Fruit fly (Drosophila melanogaster) whole organism, prepupa: ENCODE results near the gene CG15480.

ENCODE experiments used
- Blimp-1 ChIP-seq: fragments of 200-800 bp; sonication (Bioruptor generic); optimal IDR thresholded peaks from 3 replicates; lab custom pipeline; 2017; ENCODE audit warnings: missing biosample characterization, missing genetic modification characterization, mild to moderate bottlenecking, moderate library complexity, missing genetic modification reagents
- CG10669 ChIP-seq: fragments of 200-800 bp; sonication (Bioruptor generic); optimal IDR thresholded peaks from 3 replicates; lab custom pipeline; 2018; ENCODE audit warnings: missing biosample characterization, mild to moderate bottlenecking, missing genetic modification characterization, moderate library complexity
- CG11294 ChIP-seq: fragments of 200-800 bp; sonication (Bioruptor generic); IDR thresholded peaks from 2 replicates; pipeline ENCODE4 v1.3.6; 2022; ENCODE audit warnings: missing biosample characterization, missing genetic modification characterization
- CG15336 ChIP-seq: fragments of 200-800 bp; sonication (Bioruptor generic); IDR thresholded peaks from 2 replicates; pipeline ENCODE4 v1.3.6; 2022; ENCODE audit warnings: missing biosample characterization, missing genetic modification characterization
- CG1621 ChIP-seq: fragments of 200-800 bp; sonication (Bioruptor generic); optimal IDR thresholded peaks from 3 replicates; lab custom pipeline; 2018; ENCODE audit warnings: missing biosample characterization, mild to moderate bottlenecking, missing genetic modification characterization
- CG3032 ChIP-seq: fragments of 200-800 bp; optimal IDR thresholded peaks from 2 replicates; lab custom pipeline; 2019; ENCODE audit warnings: missing biosample characterization, mild to moderate bottlenecking, missing genetic modification characterization, moderate library complexity
- CG34406 ChIP-seq: fragments of 200-800 bp; sonication (Bioruptor generic); optimal IDR thresholded peaks from 3 replicates; lab custom pipeline; 2016; ENCODE audit warnings: missing biosample characterization, missing genetic modification characterization
- CG3919 ChIP-seq: fragments of 200-800 bp; sonication (Bioruptor generic); optimal IDR thresholded peaks from 3 replicates; lab custom pipeline; 2016; ENCODE audit warnings: missing biosample characterization, missing genetic modification characterization
- CG4318 ChIP-seq: fragments of 200-800 bp; sonication (Bioruptor generic); optimal IDR thresholded peaks from 3 replicates; lab custom pipeline; 2017; ENCODE audit warnings: missing biosample characterization, mild to moderate bottlenecking, missing genetic modification characterization
- CG6792 ChIP-seq: fragments of 200-800 bp; sonication (Bioruptor generic); optimal IDR thresholded peaks from 3 replicates; lab custom pipeline; 2016; ENCODE audit warnings: missing biosample characterization, missing genetic modification characterization
- CG6854 ChIP-seq: fragments of 200-800 bp; sonication (Bioruptor generic); optimal IDR thresholded peaks from 2 replicates; lab custom pipeline; 2017; ENCODE audit warnings: missing biosample characterization, mild to moderate bottlenecking, missing genetic modification characterization
- CG8119 ChIP-seq: fragments of 200-800 bp; sonication (Bioruptor generic); IDR thresholded peaks from 3 replicates; pipeline ENCODE4 v1.3.6; 2022; ENCODE audit warnings: missing biosample characterization, missing genetic modification characterization
- CG8632 ChIP-seq: fragments of 200-800 bp; sonication (Bioruptor generic); optimal IDR thresholded peaks from 3 replicates; lab custom pipeline; 2016; ENCODE audit warnings: missing biosample characterization, missing genetic modification characterization
- CG9139 ChIP-seq: fragments of 200-800 bp; sonication (Bioruptor generic); optimal IDR thresholded peaks from 3 replicates; lab custom pipeline; 2017; ENCODE audit warnings: missing biosample characterization, mild to moderate bottlenecking, missing genetic modification characterization
- Eip75B ChIP-seq: fragments of 200-800 bp; sonication (Bioruptor generic); optimal IDR thresholded peaks from 3 replicates; lab custom pipeline; 2016; ENCODE audit warnings: missing biosample characterization, missing genetic modification characterization
- Eip78C ChIP-seq: fragments of 200-800 bp; sonication (Bioruptor generic); peaks from one replicate; lab custom pipeline; 2016; ENCODE audit warnings: missing biosample characterization, missing genetic modification characterization
- Eip93F ChIP-seq: fragments of 200-800 bp; sonication (Bioruptor generic); optimal IDR thresholded peaks from 2 replicates; lab custom pipeline; 2016; ENCODE audit warnings: missing biosample characterization, mild to moderate bottlenecking, missing genetic modification characterization
- Gug ChIP-seq: fragments of 200-800 bp; sonication (Bioruptor generic); IDR thresholded peaks from 2 replicates; pipeline ENCODE4 v1.3.6; 2022; ENCODE audit warnings: missing biosample characterization, missing genetic modification characterization
- Hr39 ChIP-seq: fragments of 200-800 bp; sonication (Bioruptor generic); optimal IDR thresholded peaks from 2 replicates; lab custom pipeline; 2016; ENCODE audit warnings: missing biosample characterization, missing genetic modification characterization
- Sox14 ChIP-seq: fragments of 200-800 bp; sonication (Bioruptor generic); optimal IDR thresholded peaks from 3 replicates; lab custom pipeline; 2016; ENCODE audit warnings: missing biosample characterization, missing genetic modification characterization
- Sox15 ChIP-seq: fragments of 200-800 bp; sonication (Bioruptor generic); optimal IDR thresholded peaks from 3 replicates; lab custom pipeline; 2016; ENCODE audit warnings: missing biosample characterization, missing genetic modification characterization
- achi ChIP-seq: fragments of 200-800 bp; sonication (Bioruptor generic); optimal IDR thresholded peaks from 3 replicates; lab custom pipeline; 2016; ENCODE audit warnings: missing biosample characterization, missing genetic modification characterization
- acj6 ChIP-seq: fragments of 200-800 bp; sonication (Bioruptor generic); optimal IDR thresholded peaks from 3 replicates; lab custom pipeline; 2016; ENCODE audit warnings: missing biosample characterization, missing genetic modification characterization
- cyc ChIP-seq: fragments of 200-800 bp; sonication (Bioruptor generic); optimal IDR thresholded peaks from 3 replicates; lab custom pipeline; 2016; ENCODE audit warnings: missing biosample characterization, missing genetic modification characterization
- dac ChIP-seq: fragments of 200-800 bp; sonication (Bioruptor generic); optimal IDR thresholded peaks from 2 replicates; lab custom pipeline; 2017; ENCODE audit warnings: missing biosample characterization, mild to moderate bottlenecking, missing genetic modification characterization
- dsx ChIP-seq: fragments of 200-800 bp; optimal IDR thresholded peaks from 3 replicates; lab custom pipeline; 2019; ENCODE audit warnings: missing biosample characterization, mild to moderate bottlenecking, missing genetic modification characterization, moderate library complexity; ENCODE audit not compliant: poor library complexity, severe bottlenecking
- eg ChIP-seq: fragments of 200-800 bp; sonication (Bioruptor generic); IDR thresholded peaks from 3 replicates; pipeline ENCODE4 v1.3.6; 2022; ENCODE audit warnings: missing biosample characterization, missing genetic modification characterization
- esn ChIP-seq: fragments of 200-800 bp; sonication (Bioruptor generic); optimal IDR thresholded peaks from 2 replicates; lab custom pipeline; 2016; ENCODE audit warnings: missing biosample characterization, mild to moderate bottlenecking, missing genetic modification characterization, moderate library complexity
- fkh ChIP-seq: fragments of 200-800 bp; sonication (Bioruptor generic); optimal IDR thresholded peaks from 3 replicates; lab custom pipeline; 2017; ENCODE audit warnings: missing biosample characterization, mild to moderate bottlenecking, missing genetic modification characterization, moderate library complexity
- lz ChIP-seq: fragments of 200-800 bp; sonication (Bioruptor generic); optimal IDR thresholded peaks from 3 replicates; lab custom pipeline; 2016; ENCODE audit warnings: missing biosample characterization, missing genetic modification characterization
- net ChIP-seq: fragments of 200-800 bp; sonication (Bioruptor generic); optimal IDR thresholded peaks from 3 replicates; lab custom pipeline; 2016; ENCODE audit warnings: missing biosample characterization, missing genetic modification characterization
- pdm3 ChIP-seq: fragments of 200-800 bp; sonication (Bioruptor generic); optimal IDR thresholded peaks from 3 replicates; lab custom pipeline; 2016; ENCODE audit warnings: missing biosample characterization, missing genetic modification characterization
- salr ChIP-seq, 2 experiments: fragments of 200-800 bp; sonication (Bioruptor generic); optimal IDR thresholded peaks; 3 replicates each; lab custom pipeline; 2016 to 2018; ENCODE audit warnings: missing biosample characterization in 2 of 2, missing genetic modification characterization in 2 of 2, mild to moderate bottlenecking in 1 of 2
- ss ChIP-seq, 2 experiments: fragments of 200-800 bp; sonication (Bioruptor generic); optimal IDR thresholded peaks; 2 replicates in 1 of 2; 3 replicates in 1 of 2; lab custom pipeline; 2017 to 2018; ENCODE audit warnings: mild to moderate bottlenecking in 2 of 2, missing biosample characterization in 2 of 2, missing genetic modification characterization in 2 of 2, moderate library complexity in 1 of 2
- topi ChIP-seq: fragments of 200-800 bp; sonication (Bioruptor generic); optimal IDR thresholded peaks from 3 replicates; lab custom pipeline; 2016; ENCODE audit warnings: missing biosample characterization, missing genetic modification characterization
- vri ChIP-seq: fragments of 200-800 bp; sonication (Bioruptor generic); optimal IDR thresholded peaks from 3 replicates; lab custom pipeline; 2016; ENCODE audit warnings: missing biosample characterization, mild to moderate bottlenecking, missing genetic modification characterization

The CG15480 gene

dm6 chr2L:13176701-13177249 is 48.3 kb downstream of the CG15480 start, which contains the start of the genes Sfmbt and CG5439 (continued):
- TF ChIP-seq CG11294 (GFP tag; lab: Robert Waterston, UW) = no peak; the same call in 1 of the 2 replicates
- TF ChIP-seq eg = no peak; the same call in 2 of the 3 replicates
- TF ChIP-seq CG3032 (tag; lab: Kevin White, UChicago) = peak; percentile 79
- TF ChIP-seq achi = no peak
- no peak for TF ChIP-seq CG8119 (GFP tag; lab: Robert Waterston, UW)
- TF ChIP-seq CG6792 (GFP tag; lab: Kevin White, UChicago) = peak; percentile 71
- no peak for TF ChIP-seq CG6854 (GFP tag; lab: Kevin White, UChicago)
- TF ChIP-seq Eip78C (GFP tag; lab: Kevin White, UChicago) = peak; percentile 88
- no peak for TF ChIP-seq Blimp-1 (GFP tag; lab: Kevin White, UChicago)
- peak; percentile 69 for TF ChIP-seq CG34406 (GFP tag; lab: Kevin White, UChicago)
- TF ChIP-seq CG15336 (GFP tag; lab: Robert Waterston, UW) = no peak; the same call in 1 of the 2 replicates
- peak; percentile 81 for TF ChIP-seq topi (GFP tag; lab: Kevin White, UChicago)
- TF ChIP-seq pdm3 (GFP tag; lab: Kevin White, UChicago) = no peak
- peak; percentile 81 for TF ChIP-seq Hr39 (GFP tag; lab: Kevin White, UChicago)
- peak; percentile 75 for TF ChIP-seq Sox15 (GFP tag; lab: Kevin White, UChicago)
- no peak for TF ChIP-seq fkh (GFP tag; lab: Kevin White, UChicago)
- no peak for TF ChIP-seq Eip75B
- no peak for TF ChIP-seq CG10669
- TF ChIP-seq dac (GFP tag; lab: Kevin White, UChicago) = peak; percentile 1
- peak; percentile 85 for TF ChIP-seq cyc (GFP tag; lab: Kevin White, UChicago)
- TF ChIP-seq CG9139 (GFP tag; lab: Kevin White, UChicago) = no peak
- TF ChIP-seq acj6 (GFP tag; lab: Kevin White, UChicago) = peak; percentile 78
- TF ChIP-seq CG1621 (tag; lab: Kevin White, UChicago) = no peak
- peak; percentile 70; the same call in 1 of the 2 replicates for TF ChIP-seq Gug
- no peak for TF ChIP-seq CG3919
- TF ChIP-seq esn (GFP tag; lab: Kevin White, UChicago) = peak; percentile 85

dm6 chr2L:13176123-13176522 is 49.0 kb downstream of the CG15480 start, which contains the start of gene CG43925:
CG43925 (plus strand) TSS chr2L:13176423.
- TF ChIP-seq Eip78C (GFP tag; lab: Kevin White, UChicago) (no peak), Blimp-1 (GFP tag; lab: Kevin White, UChicago) (no peak), fkh (GFP tag; lab: Kevin White, UChicago) (no peak), salr (GFP tag; optimal IDR thresholded peaks at IDR 0.05; lab: Kevin White, UChicago) (no peak), CG8119 (GFP tag; lab: Robert Waterston, UW) (no peak), lz (GFP tag; lab: Kevin White, UChicago) (no peak), net (no peak), Eip93F (GFP tag; lab: Kevin White, UChicago) (no peak), CG8632 (GFP tag; lab: Kevin White, UChicago) (no peak), CG15336 (GFP tag; lab: Robert Waterston, UW) (no peak), dsx (GFP tag; lab: Kevin White, UChicago) (no peak), CG11294 (GFP tag; lab: Robert Waterston, UW) (no peak), Eip75B (no peak), vri (GFP tag; lab: Kevin White, UChicago) (no peak), ss (GFP tag; optimal IDR thresholded peaks at IDR 0.05; lab: Kevin White, UChicago) (no peak), CG34406 (GFP tag; lab: Kevin White, UChicago) (no peak), CG4318 (GFP tag; lab: Kevin White, UChicago) (no peak), Sox14 (no peak)
